Worm (Caenorhabditis elegans): ENCODE measurements around the gene F07F6.8.
A peak's percentile ranks its signal among the peaks of the same experiment; 100 is the strongest.

Gene F07F6.8

ce11 chrII:5399201-5399600 lies 26.3 kb downstream of the F07F6.8 start, which contains the start of gene mog-5:
mog-5 (plus strand) TSS chrII:5399538.
- TF ChIP-seq pha-4 (tag; optimal IDR thresholded peaks at IDR 0.05) (peak; percentile 50), ama-1 (optimal IDR thresholded peaks at IDR 0.05) (no peak), elt-2 (tag; optimal IDR thresholded peaks at IDR 0.05) (peak; percentile 40), hmg-11 (tag; optimal IDR thresholded peaks at IDR 0.05) (peak; percentile 30)

- TF ChIP-seq hmg-11 (tag; optimal IDR thresholded peaks at IDR 0.05) (peak; percentile 22), skn-1 (tag; optimal IDR thresholded peaks at IDR 0.05) (no peak), nhr-11 (tag; optimal IDR thresholded peaks at IDR 0.05) (no peak), nhr-25 (tag; optimal IDR thresholded peaks at IDR 0.05) (no peak), ceh-16 (tag; optimal IDR thresholded peaks at IDR 0.05) (no peak), nhr-76 (tag; optimal IDR thresholded peaks at IDR 0.05) (no peak), ama-1 (optimal IDR thresholded peaks at IDR 0.05) (no peak)
Measured at ce11 chrII:5398779-5399178, 26.8 kb downstream of the F07F6.8 start, which contains the start of gene fbxl-3. fbxl-3 (minus strand) TSS chrII:5398902.

ce11 chrII:5395594-5395993 lies 29.9 kb downstream of the F07F6.8 start, which contains the start of gene pink-1:
pink-1 (minus strand) TSS chrII:5395694.
- TF ChIP-seq elt-2 (tag; optimal IDR thresholded peaks at IDR 0.05), result no peak
- no peak for TF ChIP-seq lin-39 (tag; optimal IDR thresholded peaks at IDR 0.05)
- TF ChIP-seq ceh-28 (tag; optimal IDR thresholded peaks at IDR 0.05), result no peak
- TF ChIP-seq fos-1 (tag; optimal IDR thresholded peaks at IDR 0.05), result no peak

- TF ChIP-seq pqm-1 (tag; optimal IDR thresholded peaks at IDR 0.05), result no peak
- TF ChIP-seq ztf-11 (tag; optimal IDR thresholded peaks at IDR 0.05), result no peak
- no peak for TF ChIP-seq ceh-9 (tag; optimal IDR thresholded peaks at IDR 0.05)
- TF ChIP-seq ceh-82 (tag; optimal IDR thresholded peaks at IDR 0.05), result no peak
- no peak for TF ChIP-seq egl-27 (tag; optimal IDR thresholded peaks at IDR 0.05)
- TF ChIP-seq fkh-2 (tag; optimal IDR thresholded peaks at IDR 0.05), result no peak
- TF ChIP-seq nhr-12 (tag; optimal IDR thresholded peaks at IDR 0.05), result no peak
- TF ChIP-seq fkh-10 (GFP tag; optimal IDR thresholded peaks at IDR 0.05), result no peak
- no peak for TF ChIP-seq sea-2 (GFP tag; optimal IDR thresholded peaks at IDR 0.05)
- TF ChIP-seq nfya-1 (tag; optimal IDR thresholded peaks at IDR 0.05; ENCODE audit: insufficient read depth), result no peak
- no peak for TF ChIP-seq eor-1 (tag; optimal IDR thresholded peaks at IDR 0.05)
- TF ChIP-seq egl-5 (tag; optimal IDR thresholded peaks at IDR 0.05), result no peak
- TF ChIP-seq ztf-4 (tag; optimal IDR thresholded peaks at IDR 0.05), result no peak
- TF ChIP-seq nhr-43 (tag; optimal IDR thresholded peaks at IDR 0.05; ENCODE audit: poor library complexity, severe bottlenecking), result no peak
- no peak for TF ChIP-seq unc-62 (GFP tag; optimal IDR thresholded peaks at IDR 0.05)
- TF ChIP-seq tbx-2 (tag; optimal IDR thresholded peaks at IDR 0.05), result no peak
- no peak for TF ChIP-seq jun-1 (tag; optimal IDR thresholded peaks at IDR 0.05)
- no peak for TF ChIP-seq nhr-11 (tag; optimal IDR thresholded peaks at IDR 0.05)
Measured at ce11 chrII:5393090-5393489, 32.4 kb downstream of the F07F6.8 start, which contains the start of gene brap-2. brap-2 (minus strand) TSS chrII:5393190.

- TF ChIP-seq lin-15B (tag; optimal IDR thresholded peaks at IDR 0.05), result no peak
- TF ChIP-seq nhr-12 (tag; optimal IDR thresholded peaks at IDR 0.05), result no peak
- TF ChIP-seq nhr-28 (tag; optimal IDR thresholded peaks at IDR 0.05), result no peak
Measured at ce11 chrII:5391447-5391846, 34.1 kb downstream of the F07F6.8 start.

ce11 chrII:5389831-5390323 lies 35.7 kb downstream of the F07F6.8 start, which contains the start of gene ndx-6:
ndx-6 (minus strand) TSS chrII:5389881.
- TF ChIP-seq ceh-28 (tag; optimal IDR thresholded peaks at IDR 0.05) (peak; percentile 55), unc-62 (GFP tag; optimal IDR thresholded peaks at IDR 0.05) (no peak), nhr-237 (tag; optimal IDR thresholded peaks at IDR 0.05) (no peak), nhr-43 (tag; optimal IDR thresholded peaks at IDR 0.05; ENCODE audit: poor library complexity, severe bottlenecking) (peak; percentile 86), lin-39 (tag; optimal IDR thresholded peaks at IDR 0.05) (peak; percentile 79), nhr-23 (tag; optimal IDR thresholded peaks at IDR 0.05) (peak; percentile 92), unc-39 (tag; optimal IDR thresholded peaks at IDR 0.05) (no peak), aly-2 (tag; optimal IDR thresholded peaks at IDR 0.05) (peak; percentile 5), ama-1 (optimal IDR thresholded peaks at IDR 0.05) (peak; percentile 73), nhr-25 (tag; optimal IDR thresholded peaks at IDR 0.05) (peak; percentile 92), zag-1 (tag; optimal IDR thresholded peaks at IDR 0.05) (no peak), sea-2 (GFP tag; optimal IDR thresholded peaks at IDR 0.05) (no peak), ztf-4 (tag; optimal IDR thresholded peaks at IDR 0.05) (peak; percentile 58), egl-27 (tag; optimal IDR thresholded peaks at IDR 0.05) (no peak), nhr-11 (tag; optimal IDR thresholded peaks at IDR 0.05) (no peak), nhr-67 (tag; optimal IDR thresholded peaks at IDR 0.05) (no peak), mdl-1 (tag; optimal IDR thresholded peaks at IDR 0.05) (no peak), lsy-12 (tag; optimal IDR thresholded peaks at IDR 0.05) (peak; percentile 26), eor-1 (tag; optimal IDR thresholded peaks at IDR 0.05) (no peak), pha-4 (tag; optimal IDR thresholded peaks at IDR 0.05) (peak; percentile 90), snpc-4 (tag; optimal IDR thresholded peaks at IDR 0.05) (peak; percentile 75), fos-1 (tag; optimal IDR thresholded peaks at IDR 0.05) (no peak), elt-3 (tag; optimal IDR thresholded peaks at IDR 0.05) (no peak), ztf-11 (tag; optimal IDR thresholded peaks at IDR 0.05) (no peak), nhr-28 (tag; optimal IDR thresholded peaks at IDR 0.05) (no peak), skn-1 (tag; optimal IDR thresholded peaks at IDR 0.05) (peak; percentile 57), egl-5 (tag; optimal IDR thresholded peaks at IDR 0.05) (peak; percentile 64), lin-15B (tag; optimal IDR thresholded peaks at IDR 0.05) (peak; percentile 75), tbx-2 (tag; optimal IDR thresholded peaks at IDR 0.05) (peak; percentile 66)

All from whole organism, L3 larva.